Worm (Caenorhabditis elegans): Measurements from ENCODE around the gene T10B10.8.

DNA sequence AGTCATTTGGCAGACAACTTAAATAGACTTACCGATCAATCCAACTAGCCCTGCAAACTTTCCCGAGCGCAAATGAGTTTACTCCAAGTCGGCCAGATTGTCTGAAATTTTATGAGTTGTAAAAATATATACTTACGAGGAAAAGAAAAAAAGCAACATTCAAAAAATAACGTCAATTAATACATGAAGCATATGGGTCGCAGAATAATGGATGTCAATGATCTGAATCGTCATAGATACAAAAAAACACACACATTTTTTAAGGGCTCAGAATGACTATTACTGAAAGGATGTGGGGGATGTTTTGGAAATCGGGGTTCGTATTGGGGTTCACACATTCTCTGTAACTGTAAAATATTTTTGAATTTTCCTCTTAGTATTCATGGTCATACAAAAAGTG, 18.4 kb downstream of the T10B10.8 start, which contains the start of gene unc-7:
- TF ChIP-seq nhr-11 (tag; optimal IDR thresholded peaks at IDR 0.05) (no peak), fkh-10 (GFP tag; optimal IDR thresholded peaks at IDR 0.05) (no peak)
